Worm (Caenorhabditis elegans): Measurements from ENCODE around the gene nhr-9.

- TF ChIP-seq nhr-12 (tag; optimal IDR thresholded peaks at IDR 0.05) (no peak), pha-4 (tag; optimal IDR thresholded peaks at IDR 0.05) (no peak), elt-1 (tag; optimal IDR thresholded peaks at IDR 0.05; ENCODE audit: borderline replicate concordance, insufficient read depth) (no peak), nhr-237 (tag; optimal IDR thresholded peaks at IDR 0.05) (no peak)
Measured at ce11 chrIII:7133559-7133958, 38.3 kb downstream of the nhr-9 start, which contains the start of the genes pot-1 and ggtb-1.
